Fruit fly (Drosophila melanogaster) whole organism, embryonic: ENCODE results near the gene CG32302.

Experiments
- Ada2b ChIP-seq: fragments of 200-800 bp; sonication (Bioruptor generic); IDR thresholded peaks from 2 replicates; pipeline ENCODE4 v1.3.6; 2022; ENCODE audit warnings: missing biosample characterization, missing genetic modification characterization
- Atf-2 ChIP-seq: fragments of 200-800 bp; sonication (Bioruptor generic); optimal IDR thresholded peaks from 2 replicates; lab custom pipeline; 2016; ENCODE audit warnings: missing biosample characterization, missing genetic modification characterization
- CG1024 ChIP-seq: fragments of 200-800 bp; sonication (Bioruptor generic); IDR thresholded peaks from 2 replicates; pipeline ENCODE4 v1.3.6; 2022; ENCODE audit warnings: missing biosample characterization, missing genetic modification characterization
- CG10274 ChIP-seq: fragments of 200-800 bp; sonication (Bioruptor generic); optimal IDR thresholded peaks from 3 replicates; lab custom pipeline; 2017; ENCODE audit warnings: missing biosample characterization, mild to moderate bottlenecking, missing genetic modification characterization
- CG12219 ChIP-seq: fragments of 200-800 bp; sonication (Bioruptor generic); optimal IDR thresholded peaks from 3 replicates; lab custom pipeline; 2018; ENCODE audit warnings: missing biosample characterization, mild to moderate bottlenecking, missing genetic modification characterization
- CG12236 ChIP-seq: fragments of 200-800 bp; sonication (Bioruptor generic); optimal IDR thresholded peaks from 2 replicates; lab custom pipeline; 2016; ENCODE audit warnings: missing biosample characterization, missing genetic modification characterization
- CG1233 ChIP-seq: fragments of 200-800 bp; sonication (Bioruptor generic); optimal IDR thresholded peaks from 4 replicates; lab custom pipeline; 2018; ENCODE audit warnings: missing biosample characterization, mild to moderate bottlenecking, missing genetic modification characterization
- CG12744 ChIP-seq: fragments of 200-800 bp; sonication (Bioruptor generic); optimal IDR thresholded peaks from 2 replicates; lab custom pipeline; 2016; ENCODE audit warnings: missing biosample characterization, missing genetic modification characterization
- CG13775 ChIP-seq: fragments of 200-800 bp; sonication (Bioruptor generic); optimal IDR thresholded peaks from 3 replicates; lab custom pipeline; 2017; ENCODE audit warnings: missing biosample characterization, mild to moderate bottlenecking, missing genetic modification characterization
- CG14710 ChIP-seq: fragments of 200-800 bp; sonication (Bioruptor generic); optimal IDR thresholded peaks from 3 replicates; lab custom pipeline; 2019; ENCODE audit warnings: missing biosample characterization, mild to moderate bottlenecking, missing genetic modification characterization, moderate library complexity
- CG14860 ChIP-seq: fragments of 200-800 bp; sonication (Bioruptor generic); IDR thresholded peaks from 3 replicates; pipeline ENCODE4 v1.3.6; 2022; ENCODE audit warnings: missing biosample characterization, missing genetic modification characterization; ENCODE audit not compliant: partially characterized antibody
- CG15601 ChIP-seq: fragments of 200-800 bp; sonication (Bioruptor generic); optimal IDR thresholded peaks from 3 replicates; lab custom pipeline; 2019; ENCODE audit warnings: missing biosample characterization, mild to moderate bottlenecking, missing genetic modification characterization, moderate library complexity
- CG17385 ChIP-seq: fragments of 200-800 bp; sonication (Bioruptor generic); optimal IDR thresholded peaks from 3 replicates; lab custom pipeline; 2018; ENCODE audit warnings: missing biosample characterization, mild to moderate bottlenecking, missing genetic modification characterization
- CG1832 ChIP-seq: fragments of 200-800 bp; sonication (Bioruptor generic); optimal IDR thresholded peaks from 2 replicates; lab custom pipeline; 2017; ENCODE audit warnings: missing biosample characterization, mild to moderate bottlenecking, missing genetic modification characterization, inconsistent platforms
- CG2120 ChIP-seq: fragments of 200-800 bp; sonication (Bioruptor generic); optimal IDR thresholded peaks from 3 replicates; lab custom pipeline; 2016; ENCODE audit warnings: missing biosample characterization, missing genetic modification characterization
- CG3065 ChIP-seq: fragments of 200-800 bp; sonication (Bioruptor generic); optimal IDR thresholded peaks from 2 replicates; lab custom pipeline; 2016; ENCODE audit warnings: missing biosample characterization, missing genetic modification characterization
- CG32772 ChIP-seq: fragments of 200-800 bp; sonication (Bioruptor generic); IDR thresholded peaks from 2 replicates; pipeline ENCODE4 v1.3.6; 2022; ENCODE audit warnings: missing biosample characterization, missing genetic modification characterization
- CG6791 ChIP-seq: fragments of 200-800 bp; sonication (Bioruptor generic); IDR thresholded peaks from 3 replicates; pipeline ENCODE4 v1.3.6; 2022; ENCODE audit warnings: missing biosample characterization, missing genetic modification characterization; ENCODE audit not compliant: partially characterized antibody
- CG7372 ChIP-seq: fragments of 200-800 bp; sonication (Bioruptor generic); IDR thresholded peaks from 2 replicates; pipeline ENCODE4 v1.3.6; 2022; ENCODE audit warnings: missing biosample characterization, missing genetic modification characterization
- CG8478 ChIP-seq: fragments of >200 bp; optimal IDR thresholded peaks from 2 replicates; lab custom pipeline; 2018
- Ets97D ChIP-seq: fragments of 200-800 bp; sonication (Bioruptor generic); optimal IDR thresholded peaks from 3 replicates; lab custom pipeline; 2016; ENCODE audit warnings: missing biosample characterization, missing genetic modification characterization
- Fer2 ChIP-seq: fragments of 200-800 bp; sonication (Bioruptor generic); optimal IDR thresholded peaks from 2 replicates; lab custom pipeline; 2018; ENCODE audit warnings: missing biosample characterization, mild to moderate bottlenecking, missing genetic modification characterization, moderate library complexity
- H15 ChIP-seq: fragments of 200-800 bp; sonication (Bioruptor generic); IDR thresholded peaks from 3 replicates; pipeline ENCODE4 v1.3.6; 2022; ENCODE audit warnings: missing biosample characterization, missing genetic modification characterization
- HLHmδ ChIP-seq: fragments of 200-800 bp; sonication (Bioruptor generic); optimal IDR thresholded peaks from 2 replicates; lab custom pipeline; 2018; ENCODE audit warnings: missing biosample characterization, mild to moderate bottlenecking, missing genetic modification characterization, moderate library complexity
- Hmx ChIP-seq: fragments of 200-800 bp; sonication (Bioruptor generic); optimal IDR thresholded peaks from 2 replicates; lab custom pipeline; 2016; ENCODE audit warnings: missing biosample characterization, missing genetic modification characterization
- Myb ChIP-seq: fragments of 200-800 bp; sonication (Bioruptor generic); optimal IDR thresholded peaks from 2 replicates; lab custom pipeline; 2016; ENCODE audit warnings: missing biosample characterization, missing genetic modification characterization
- Opbp ChIP-seq: fragments of 200-800 bp; sonication (Bioruptor generic); IDR thresholded peaks from 3 replicates; pipeline ENCODE4 v1.3.6; 2022; ENCODE audit warnings: missing biosample characterization, missing genetic modification characterization; ENCODE audit not compliant: partially characterized antibody
- Optix ChIP-seq: fragments of 200-800 bp; sonication (Bioruptor generic); IDR thresholded peaks from 3 replicates; pipeline ENCODE4 v1.3.6; 2022; ENCODE audit warnings: missing biosample characterization, missing genetic modification characterization
- Rfx ChIP-seq: fragments of 200-800 bp; sonication (Bioruptor generic); IDR thresholded peaks from 2 replicates; pipeline ENCODE4 v1.3.6; 2022; ENCODE audit warnings: missing biosample characterization, missing genetic modification characterization
- Scr ChIP-seq: fragments of 200-800 bp; sonication (Bioruptor generic); IDR thresholded peaks from 2 replicates; pipeline ENCODE4 v1.3.6; 2022; ENCODE audit warnings: missing biosample characterization, missing genetic modification characterization; ENCODE audit not compliant: partially characterized antibody
- crol ChIP-seq: fragments of 200-800 bp; sonication (Bioruptor generic); IDR thresholded peaks from 2 replicates; pipeline ENCODE4 v1.3.6; 2022; ENCODE audit warnings: missing biosample characterization, missing genetic modification characterization
- danr ChIP-seq: fragments of 200-800 bp; sonication (Bioruptor generic); IDR thresholded peaks from 2 replicates; pipeline ENCODE4 v1.3.6; 2022; ENCODE audit warnings: missing biosample characterization, missing genetic modification characterization
- dmrt99B ChIP-seq: fragments of 200-800 bp; sonication (Bioruptor generic); optimal IDR thresholded peaks from 2 replicates; lab custom pipeline; 2018; ENCODE audit warnings: missing biosample characterization, mild to moderate bottlenecking, missing genetic modification characterization, moderate library complexity
- dysf ChIP-seq: fragments of 200-800 bp; sonication (Bioruptor generic); IDR thresholded peaks from 3 replicates; pipeline ENCODE4 v1.3.6; 2022; ENCODE audit warnings: missing biosample characterization, missing genetic modification characterization
- esg ChIP-seq: fragments of 200-800 bp; sonication (Bioruptor generic); conservative IDR thresholded peaks from 2 replicates; pipeline ENCODE4 v1.3.6; 2022; ENCODE audit warnings: missing biosample characterization, missing genetic modification characterization
- gcm2 ChIP-seq: fragments of 200-800 bp; sonication (Bioruptor generic); optimal IDR thresholded peaks from 2 replicates; lab custom pipeline; 2016; ENCODE audit warnings: missing biosample characterization, missing genetic modification characterization
- ind ChIP-seq: fragments of 200-800 bp; sonication (Bioruptor generic); optimal IDR thresholded peaks from 3 replicates; lab custom pipeline; 2016; ENCODE audit warnings: missing biosample characterization, missing genetic modification characterization
- kah ChIP-seq: fragments of 200-800 bp; sonication (Bioruptor generic); optimal IDR thresholded peaks from 2 replicates; lab custom pipeline; 2018; ENCODE audit warnings: missing biosample characterization, mild to moderate bottlenecking, missing genetic modification characterization
- lov ChIP-seq, 2 experiments: fragments of 200-800 bp in 1 of 2; fragments of >200 bp in 1 of 2; sonication (Bioruptor generic) in 1 of 2; IDR thresholded peaks in 1 of 2; optimal IDR thresholded peaks in 1 of 2; 2 replicates in 1 of 2; 3 replicates in 1 of 2; pipeline versions ENCODE4 v1.3.6 to Lab custom; 2017 to 2022; ENCODE audit warnings: missing biosample characterization in 1 of 2, missing genetic modification characterization in 1 of 2
- mam ChIP-seq: fragments of 200-800 bp; sonication (Bioruptor generic); optimal IDR thresholded peaks from 3 replicates; lab custom pipeline; 2016; ENCODE audit warnings: missing biosample characterization, missing genetic modification characterization
- pb ChIP-seq: fragments of 200-800 bp; sonication (Bioruptor generic); optimal IDR thresholded peaks from 3 replicates; lab custom pipeline; 2016; ENCODE audit warnings: missing biosample characterization, missing genetic modification characterization
- psq ChIP-seq: fragments of 200-800 bp; sonication (Bioruptor generic); optimal IDR thresholded peaks from 2 replicates; lab custom pipeline; 2017; ENCODE audit warnings: missing biosample characterization, missing genetic modification characterization
- rib ChIP-seq: fragments of 200-800 bp; sonication (Bioruptor generic); IDR thresholded peaks from 2 replicates; pipeline ENCODE4 v1.3.6; 2022; ENCODE audit warnings: missing biosample characterization, missing genetic modification characterization
- slbo ChIP-seq: fragments of 200-800 bp; sonication (Bioruptor generic); IDR thresholded peaks from 2 replicates; pipeline ENCODE4 v1.3.6; 2022; ENCODE audit warnings: missing biosample characterization, missing genetic modification characterization
- sna ChIP-seq: fragments of 200-800 bp; sonication (Bioruptor generic); IDR thresholded peaks from 2 replicates; pipeline ENCODE4 v1.3.6; 2022; ENCODE audit warnings: missing biosample characterization, missing genetic modification characterization; ENCODE audit not compliant: partially characterized antibody
- stwl ChIP-seq: fragments of 200-800 bp; sonication (Bioruptor generic); optimal IDR thresholded peaks from 3 replicates; lab custom pipeline; 2018; ENCODE audit warnings: missing biosample characterization, mild to moderate bottlenecking, missing genetic modification characterization, moderate library complexity
- tap ChIP-seq: fragments of 200-800 bp; optimal IDR thresholded peaks from 3 replicates; lab custom pipeline; 2019; ENCODE audit warnings: missing biosample characterization, mild to moderate bottlenecking, missing genetic modification characterization, moderate library complexity
- tio ChIP-seq: fragments of 200-800 bp; sonication (Bioruptor generic); optimal IDR thresholded peaks from 2 replicates; lab custom pipeline; 2017; ENCODE audit warnings: missing biosample characterization, missing genetic modification characterization, inconsistent platforms
- wek ChIP-seq: fragments of 200-800 bp; sonication (Bioruptor generic); optimal IDR thresholded peaks from 3 replicates; lab custom pipeline; 2018; ENCODE audit warnings: missing biosample characterization, mild to moderate bottlenecking, missing genetic modification characterization, moderate library complexity
- zen2 ChIP-seq: fragments of 200-800 bp; sonication (Bioruptor generic); IDR thresholded peaks from 3 replicates; pipeline ENCODE4 v1.3.6; 2022; ENCODE audit warnings: missing biosample characterization, missing genetic modification characterization; ENCODE audit not compliant: partially characterized antibody

CG32302 gene

DNA sequence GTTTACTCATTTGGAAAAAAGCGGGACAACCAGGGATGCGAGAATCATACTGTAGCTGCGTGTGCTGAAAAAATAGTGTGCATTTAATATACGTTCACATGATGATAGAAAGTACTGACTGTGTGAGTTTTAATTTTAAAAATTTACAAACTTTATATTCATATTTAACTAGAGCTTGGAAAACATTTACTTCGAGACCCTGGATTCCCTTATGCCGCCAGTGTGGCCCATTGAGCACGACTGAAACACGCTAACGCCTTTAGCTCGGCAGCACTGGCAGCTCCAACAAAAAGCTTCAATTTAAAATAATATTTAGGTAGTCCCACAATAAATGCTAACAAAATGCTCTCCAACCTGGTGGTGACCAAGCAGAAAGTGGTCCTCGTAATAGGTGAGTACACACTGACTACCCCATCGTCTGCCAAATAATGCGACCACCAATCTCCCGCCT is 11.2 kb upstream of the CG32302 start, which contains the start of the genes CG1275 and Elp5:
TSS of gene CG1275 (minus strand) at position 12 of the 451 bp plus-strand sequence.
TSS of gene Elp5 (plus strand) at position 45 of the 451 bp plus-strand sequence.
- TF ChIP-seq psq (GFP tag; lab: Kevin White, UChicago) (peak; percentile 91), CG2120 (GFP tag; lab: Kevin White, UChicago) (peak; percentile 99), CG8478 (lab: Kevin White, UChicago) (no peak), CG17385 (GFP tag; lab: Kevin White, UChicago) (peak; percentile 96), CG10274 (GFP tag; lab: Kevin White, UChicago) (peak; percentile 79), wek (GFP tag; lab: Kevin White, UChicago) (peak; percentile 94), Opbp (no peak), sna (0 out of 2 replicates have a peak, but pooled peaks have one; percentile 30), CG15601 (tag; lab: Kevin White, UChicago) (peak; percentile 96), CG14860 (no peak), Optix (GFP tag; lab: Robert Waterston, UW) (peak; percentile 99), CG12744 (GFP tag; lab: Kevin White, UChicago) (peak; percentile 97), lov (optimal IDR thresholded peaks at IDR 0.05; lab: Kevin White, UChicago) (no peak), lov (GFP tag; IDR thresholded peaks at IDR 0.05; lab: Robert Waterston, UW) (peak; percentile 99), CG1024 (peak; percentile 98), crol (GFP tag; lab: Robert Waterston, UW) (peak; percentile 84), esg (GFP tag; lab: Robert Waterston, UW) (peak; percentile 99), CG1233 (GFP tag; lab: Kevin White, UChicago) (peak; percentile 99), CG12219 (GFP tag; lab: Kevin White, UChicago) (peak; percentile 97), Scr (GFP tag; lab: Robert Waterston, UW) (0 out of 2 replicates have a peak, but pooled peaks have one; percentile 19), dysf (GFP tag; lab: Robert Waterston, UW) (peak; percentile 100), mam (GFP tag; lab: Kevin White, UChicago) (peak; percentile 97), tap (tag; lab: Kevin White, UChicago) (peak; percentile 99), CG13775 (GFP tag; lab: Kevin White, UChicago) (peak; percentile 97), stwl (tag; lab: Kevin White, UChicago) (peak; percentile 75), H15 (GFP tag; lab: Robert Waterston, UW) (peak; percentile 99), ind (GFP tag; lab: Kevin White, UChicago) (peak; percentile 95), CG1832 (no peak), CG32772 (GFP tag; lab: Robert Waterston, UW) (peak; percentile 100), danr (GFP tag; lab: Robert Waterston, UW) (peak; percentile 99), kah (GFP tag; lab: Kevin White, UChicago) (peak; percentile 49), tio (GFP tag; lab: Kevin White, UChicago) (peak; percentile 97), Ets97D (peak; percentile 95), gcm2 (GFP tag; lab: Kevin White, UChicago) (peak; percentile 94), Hmx (GFP tag; lab: Kevin White, UChicago) (peak; percentile 95), rib (peak; percentile 99), CG6791 (GFP tag; lab: Robert Waterston, UW) (no peak), pb (peak; percentile 94), CG3065 (GFP tag; lab: Kevin White, UChicago) (peak; percentile 95), Atf-2 (peak; percentile 97), dmrt99B (tag; lab: Kevin White, UChicago) (peak; percentile 99), CG7372 (GFP tag; lab: Robert Waterston, UW) (peak; percentile 100), Rfx (GFP tag; lab: Robert Waterston, UW) (peak; percentile 100), CG14710 (tag; lab: Kevin White, UChicago) (peak; percentile 95), Fer2 (peak; percentile 98), CG12236 (peak; percentile 90), HLHmδ (GFP tag; lab: Kevin White, UChicago) (no peak), Myb (GFP tag; lab: Kevin White, UChicago) (peak; percentile 85), Ada2b (GFP tag; lab: Robert Waterston, UW) (peak; percentile 99), zen2 (GFP tag; lab: Robert Waterston, UW) (no peak), slbo (GFP tag; lab: Robert Waterston, UW) (peak; percentile 100)
